Worm (Caenorhabditis elegans) whole organism, L3 larva: ENCODE data around the gene R10E11.5.

Experiments
- R02D3.7 ChIP-seq: fragments of 150-350 bp; optimal IDR thresholded peaks from 2 replicates; lab custom pipeline; 2014; ENCODE audit warnings: missing biosample characterization, missing genetic modification characterization
- ama-1 ChIP-seq: fragments of 150-350 bp; optimal IDR thresholded peaks from 2 replicates; lab custom pipeline; 2018
- ceh-16 ChIP-seq: sonication (generic microtip); optimal IDR thresholded peaks from 2 replicates; lab custom pipeline; 2017; ENCODE audit warnings: missing biosample characterization, missing genetic modification characterization
- daf-12 ChIP-seq: fragments of 150-350 bp; optimal IDR thresholded peaks from 2 replicates; lab custom pipeline; 2014; ENCODE audit warnings: missing biosample characterization, missing genetic modification reagents, missing genetic modification characterization
- elt-2 ChIP-seq: sonication (generic microtip); optimal IDR thresholded peaks from 2 replicates; lab custom pipeline; 2016; ENCODE audit warnings: missing genetic modification reagents, mild to moderate bottlenecking, missing genetic modification characterization, missing compliant biosample characterization
- elt-3 ChIP-seq, 3 experiments: fragments of 150-350 bp in 1 of 3; sonication (generic microtip) in 2 of 3; optimal IDR thresholded peaks; 2 replicates in 2 of 3; 4 replicates in 1 of 3; lab custom pipeline; 2014 to 2017; ENCODE audit warnings: missing biosample characterization in 3 of 3, missing genetic modification characterization in 3 of 3
- fkh-10 ChIP-seq: sonication (generic microtip); optimal IDR thresholded peaks from 2 replicates; lab custom pipeline; 2017; ENCODE audit warnings: missing biosample characterization, missing genetic modification reagents, missing genetic modification characterization
- lin-39 ChIP-seq: fragments of 150-350 bp; optimal IDR thresholded peaks from 2 replicates; lab custom pipeline; 2018; ENCODE audit warnings: missing biosample characterization, missing genetic modification reagents, missing genetic modification characterization
- nhr-237 ChIP-seq: fragments of 150-350 bp; optimal IDR thresholded peaks from 2 replicates; lab custom pipeline; 2014; ENCODE audit warnings: missing biosample characterization, missing genetic modification characterization
- nhr-28 ChIP-seq: fragments of 150-350 bp; optimal IDR thresholded peaks from 2 replicates; lab custom pipeline; 2014; ENCODE audit warnings: missing biosample characterization, missing genetic modification characterization
- nhr-76 ChIP-seq: fragments of 150-350 bp; sonication (generic microtip); optimal IDR thresholded peaks from 5 replicates; lab custom pipeline; 2014; ENCODE audit warnings: missing biosample characterization, missing genetic modification characterization
- pqm-1 ChIP-seq: fragments of 150-350 bp; optimal IDR thresholded peaks from 2 replicates; lab custom pipeline; 2017; ENCODE audit warnings: missing biosample characterization, missing genetic modification characterization, inconsistent platforms

- no peak for TF ChIP-seq ceh-16 (tag; lab: Kevin White, UChicago)
- TF ChIP-seq nhr-28 (tag; lab: Kevin White, UChicago) = no peak
- TF ChIP-seq elt-2 (tag; lab: Kevin White, UChicago) = no peak
- no peak for TF ChIP-seq R02D3.7
- no peak for TF ChIP-seq pqm-1 (tag; lab: Kevin White, UChicago)
- no peak for TF ChIP-seq nhr-76 (tag; lab: Kevin White, UChicago)
- TF ChIP-seq nhr-237 (tag; lab: Kevin White, UChicago) = no peak
- TF ChIP-seq fkh-10 (GFP tag; lab: Kevin White, UChicago) = no peak
- TF ChIP-seq lin-39 (tag; lab: Kevin White, UChicago) = no peak
- no peak for TF ChIP-seq elt-3 (tag; optimal IDR thresholded peaks at IDR 0.05; lab: Kevin White, UChicago)
- no peak for TF ChIP-seq daf-12 (tag; lab: Kevin White, UChicago)
- no peak for TF ChIP-seq ama-1 (lab: Kevin White, UChicago)
Measured at ce11 chrIII:9782483-9783081, 6.9 kb downstream of the R10E11.5 start, which contains the start of gene R10E11.6.
